Worm (Caenorhabditis elegans) whole organism, young adult: ENCODE measurements around the gene srx-77.

Source experiments
- B0019.2 ChIP-seq: fragments of 200-800 bp; sonication (Bioruptor generic); conservative IDR thresholded peaks from 2 replicates; pipeline ENCODE4 v1.3.6; 2022; ENCODE audit warnings: missing genetic modification reagents, missing genetic modification characterization, missing compliant biosample characterization
- C06A6.2 ChIP-seq: fragments of 200-800 bp; sonication (Bioruptor generic); conservative IDR thresholded peaks from 2 replicates; pipeline ENCODE4 v1.3.6; 2022; ENCODE audit warnings: missing genetic modification characterization, missing compliant biosample characterization
- D2030.7 ChIP-seq: fragments of 200-800 bp; sonication (Bioruptor generic); IDR thresholded peaks from 2 replicates; pipeline ENCODE4 v1.3.6; 2022; ENCODE audit warnings: missing genetic modification reagents, missing genetic modification characterization, missing compliant biosample characterization
- F10E7.11 ChIP-seq: sonication (generic microtip); optimal IDR thresholded peaks from 2 replicates; lab custom pipeline; 2017; ENCODE audit warnings: mild to moderate bottlenecking, missing genetic modification characterization, moderate library complexity, missing compliant biosample characterization
- F49E8.2 ChIP-seq: sonication (generic microtip); optimal IDR thresholded peaks from 3 replicates; lab custom pipeline; 2017; ENCODE audit warnings: missing genetic modification characterization, mild to moderate bottlenecking, missing compliant biosample characterization, antibody characterized with exemption, moderate library complexity; ENCODE audit not compliant: insufficient read depth
- F57A8.1 ChIP-seq: fragments of 200-800 bp; sonication (Bioruptor generic); optimal IDR thresholded peaks from 2 replicates; lab custom pipeline; 2018; ENCODE audit warnings: mild to moderate bottlenecking, missing genetic modification characterization, moderate library complexity, missing compliant biosample characterization
- Y56A3A.18 ChIP-seq: fragments of 200-800 bp; sonication (Bioruptor generic); IDR thresholded peaks from 2 replicates; pipeline ENCODE4 v1.3.6; 2022; ENCODE audit warnings: missing genetic modification reagents, missing genetic modification characterization, missing compliant biosample characterization
- aptf-2 ChIP-seq: fragments of 200-800 bp; sonication (Bioruptor generic); conservative IDR thresholded peaks from 2 replicates; pipeline ENCODE4 v1.3.6; 2022; ENCODE audit warnings: missing genetic modification reagents, missing genetic modification characterization, missing compliant biosample characterization
- aptf-3 ChIP-seq: fragments of 200-800 bp; sonication (Bioruptor generic); IDR thresholded peaks from 2 replicates; pipeline ENCODE4 v1.3.6; 2022; ENCODE audit warnings: missing genetic modification characterization, missing compliant biosample characterization
- atf-7 ChIP-seq: sonication (generic microtip); optimal IDR thresholded peaks from 2 replicates; lab custom pipeline; 2017; ENCODE audit warnings: mild to moderate bottlenecking, missing genetic modification characterization, missing compliant biosample characterization
- attf-3 ChIP-seq: fragments of 200-800 bp; sonication (Bioruptor generic); conservative IDR thresholded peaks from 2 replicates; pipeline ENCODE4 v1.3.6; 2022; ENCODE audit warnings: missing genetic modification reagents, missing genetic modification characterization, missing compliant biosample characterization
- attf-5 ChIP-seq: fragments of 200-800 bp; sonication (Bioruptor generic); optimal IDR thresholded peaks from 2 replicates; lab custom pipeline; 2018; ENCODE audit warnings: mild to moderate bottlenecking, missing genetic modification characterization, missing compliant biosample characterization
- attf-6 ChIP-seq: fragments of 200-800 bp; sonication (Bioruptor generic); IDR thresholded peaks from 2 replicates; pipeline ENCODE4 v1.3.6; 2022; ENCODE audit warnings: missing genetic modification reagents, missing genetic modification characterization, missing compliant biosample characterization
- bed-1 ChIP-seq: fragments of 200-800 bp; sonication (Bioruptor generic); IDR thresholded peaks from 2 replicates; pipeline ENCODE4 v1.3.6; 2022; ENCODE audit warnings: missing genetic modification reagents, missing genetic modification characterization, missing compliant biosample characterization
- ccch-3 ChIP-seq: fragments of 200-800 bp; sonication (Bioruptor generic); optimal IDR thresholded peaks from 2 replicates; lab custom pipeline; 2018; ENCODE audit warnings: mild to moderate bottlenecking, missing genetic modification characterization, missing compliant biosample characterization
- ceh-27 ChIP-seq: fragments of 200-800 bp; sonication (Bioruptor generic); optimal IDR thresholded peaks from 2 replicates; lab custom pipeline; 2018; ENCODE audit warnings: mild to moderate bottlenecking, missing genetic modification characterization, moderate library complexity, missing compliant biosample characterization
- ceh-91 ChIP-seq: fragments of 200-800 bp; sonication (Bioruptor generic); IDR thresholded peaks from 2 replicates; pipeline ENCODE4 v1.3.6; 2022; ENCODE audit warnings: missing genetic modification reagents, missing genetic modification characterization, missing compliant biosample characterization
- chd-7 ChIP-seq: sonication (generic microtip); optimal IDR thresholded peaks from 2 replicates; lab custom pipeline; 2016; ENCODE audit warnings: mild to moderate bottlenecking, missing genetic modification characterization, moderate library complexity, missing compliant biosample characterization
- dpl-1 ChIP-seq: fragments of 150-350 bp; optimal IDR thresholded peaks from 2 replicates; lab custom pipeline; 2014; ENCODE audit warnings: missing biosample characterization, missing genetic modification reagents, missing genetic modification characterization
- ets-4 ChIP-seq: fragments of 200-800 bp; sonication (Bioruptor generic); optimal IDR thresholded peaks from 2 replicates; lab custom pipeline; 2018; ENCODE audit warnings: mild to moderate bottlenecking, missing genetic modification characterization, missing compliant biosample characterization
- fkh-3 ChIP-seq: sonication (generic microtip); optimal IDR thresholded peaks from 2 replicates; lab custom pipeline; 2016; ENCODE audit warnings: mild to moderate bottlenecking, missing genetic modification characterization, missing compliant biosample characterization
- gei-17 ChIP-seq: fragments of 200-800 bp; sonication (Bioruptor generic); optimal IDR thresholded peaks from 2 replicates; lab custom pipeline; 2018; ENCODE audit warnings: mild to moderate bottlenecking, missing genetic modification characterization, missing compliant biosample characterization
- hmg-20 ChIP-seq: fragments of 200-800 bp; sonication (Bioruptor generic); IDR thresholded peaks from 2 replicates; pipeline ENCODE4 v1.3.6; 2022; ENCODE audit warnings: missing genetic modification reagents, missing genetic modification characterization, missing compliant biosample characterization
- hrde-1 ChIP-seq: sonication (generic microtip); optimal IDR thresholded peaks from 2 replicates; lab custom pipeline; 2016; ENCODE audit warnings: missing genetic modification characterization, mild to moderate bottlenecking, missing compliant biosample characterization, moderate library complexity, missing genotype, missing genetic modification reagents, borderline replicate concordance
- lin-26 ChIP-seq: fragments of 200-800 bp; sonication (Bioruptor generic); IDR thresholded peaks from 2 replicates; pipeline ENCODE4 v1.3.6; 2022; ENCODE audit warnings: missing genetic modification reagents, missing genetic modification characterization, missing compliant biosample characterization
- lin-54 ChIP-seq: fragments of 200-800 bp; sonication (Bioruptor generic); optimal IDR thresholded peaks from 2 replicates; lab custom pipeline; 2018; ENCODE audit warnings: mild to moderate bottlenecking, missing genetic modification characterization, missing compliant biosample characterization
- lir-1 ChIP-seq: fragments of 200-800 bp; sonication (Bioruptor generic); conservative IDR thresholded peaks from 2 replicates; pipeline ENCODE4 v1.3.6; 2022; ENCODE audit warnings: missing genetic modification reagents, missing genetic modification characterization, missing compliant biosample characterization
- madf-10 ChIP-seq: sonication (generic microtip); optimal IDR thresholded peaks from 2 replicates; lab custom pipeline; 2016; ENCODE audit warnings: mild to moderate bottlenecking, missing genetic modification characterization, missing compliant biosample characterization
- mcd-1 ChIP-seq: fragments of 200-800 bp; sonication (Bioruptor generic); IDR thresholded peaks from 2 replicates; pipeline ENCODE4 v1.3.6; 2022; ENCODE audit warnings: missing genetic modification reagents, missing genetic modification characterization, missing compliant biosample characterization
- nfya-2 ChIP-seq: fragments of 200-800 bp; sonication (Bioruptor generic); IDR thresholded peaks from 2 replicates; pipeline ENCODE4 v1.3.6; 2022; ENCODE audit warnings: missing genetic modification reagents, missing genetic modification characterization, missing compliant biosample characterization
- nhr-120 ChIP-seq: fragments of 200-800 bp; sonication (Bioruptor generic); IDR thresholded peaks from 2 replicates; pipeline ENCODE4 v1.3.6; 2022; ENCODE audit warnings: missing genetic modification characterization, missing compliant biosample characterization
- rec-8 ChIP-seq, 2 experiments: sonication (generic microtip); optimal IDR thresholded peaks; 2 replicates each; lab custom pipeline; 2016; ENCODE audit warnings: mild to moderate bottlenecking in 2 of 2, missing genetic modification characterization in 2 of 2, missing genetic modification reagents in 2 of 2, missing genotype in 2 of 2, missing biosample characterization in 1 of 2, missing compliant biosample characterization in 1 of 2, moderate library complexity in 1 of 2
- snpc-1.1 ChIP-seq: sonication (generic microtip); optimal IDR thresholded peaks from 2 replicates; lab custom pipeline; 2017; ENCODE audit warnings: missing genetic modification characterization, mild to moderate bottlenecking, missing compliant biosample characterization, antibody characterized with exemption, moderate library complexity, missing genotype, missing genetic modification reagents; ENCODE audit not compliant: insufficient read depth
- tbx-9 ChIP-seq: sonication (generic microtip); optimal IDR thresholded peaks from 2 replicates; lab custom pipeline; 2016; ENCODE audit warnings: borderline replicate concordance, missing genetic modification characterization, inconsistent platforms, missing compliant biosample characterization
- unc-130 ChIP-seq: sonication (generic microtip); optimal IDR thresholded peaks from 2 replicates; lab custom pipeline; 2016; ENCODE audit warnings: missing genetic modification reagents, missing genetic modification characterization, missing compliant biosample characterization
- xnd-1 ChIP-seq: sonication (generic microtip); optimal IDR thresholded peaks from 2 replicates; lab custom pipeline; 2016; ENCODE audit warnings: missing genotype, missing genetic modification reagents, missing genetic modification characterization, missing compliant biosample characterization
- ztf-26 ChIP-seq: sonication (generic microtip); optimal IDR thresholded peaks from 2 replicates; lab custom pipeline; 2017; ENCODE audit warnings: missing genetic modification characterization, missing compliant biosample characterization

Gene srx-77

ce11 chrV:4662400-4662799, 6.1 kb downstream of the srx-77 start, which contains the start of gene srx-74 (continued):
- TF ChIP-seq C06A6.2 (GFP tag; lab: Robert Waterston, UW) = no peak

- no peak for TF ChIP-seq attf-3 (GFP tag; lab: Robert Waterston, UW)
- TF ChIP-seq ets-4 (GFP tag; lab: Kevin White, UChicago) = no peak
- no peak for TF ChIP-seq chd-7
- TF ChIP-seq hmg-20 (GFP tag; lab: Robert Waterston, UW) = no peak
- no peak for TF ChIP-seq rec-8 (tag; optimal IDR thresholded peaks at IDR 0.05; lab: Kevin White, UChicago)
- TF ChIP-seq lir-1 (GFP tag; lab: Robert Waterston, UW) = no peak
- no peak for TF ChIP-seq mcd-1 (GFP tag; lab: Robert Waterston, UW)
- TF ChIP-seq lin-54 (GFP tag; lab: Kevin White, UChicago) = no peak
- no peak for TF ChIP-seq hrde-1 (tag; lab: Kevin White, UChicago)
- TF ChIP-seq ceh-91 (GFP tag; lab: Robert Waterston, UW) = no peak
- TF ChIP-seq ztf-26 (tag; lab: Kevin White, UChicago) = no peak
- TF ChIP-seq bed-1 (GFP tag; lab: Robert Waterston, UW) = no peak
- TF ChIP-seq attf-5 = no peak
- TF ChIP-seq B0019.2 (GFP tag; lab: Robert Waterston, UW) = no peak
- TF ChIP-seq madf-10 (tag; lab: Kevin White, UChicago) = no peak
- no peak for TF ChIP-seq F10E7.11 (tag; lab: Kevin White, UChicago)
- no peak for TF ChIP-seq atf-7 (tag; lab: Kevin White, UChicago)
- no peak for TF ChIP-seq gei-17 (GFP tag; lab: Kevin White, UChicago)
- no peak for TF ChIP-seq ccch-3 (GFP tag; lab: Kevin White, UChicago)
- no peak for TF ChIP-seq aptf-3
- TF ChIP-seq, all 124 proteins: peak for 0
These were observed 13.4 kb downstream of the srx-77 start, which contains the start of gene F41F3.9 for ce11 chrV:4655175-4655574. F41F3.9 (plus strand) TSS chrV:4655475.

DNA sequence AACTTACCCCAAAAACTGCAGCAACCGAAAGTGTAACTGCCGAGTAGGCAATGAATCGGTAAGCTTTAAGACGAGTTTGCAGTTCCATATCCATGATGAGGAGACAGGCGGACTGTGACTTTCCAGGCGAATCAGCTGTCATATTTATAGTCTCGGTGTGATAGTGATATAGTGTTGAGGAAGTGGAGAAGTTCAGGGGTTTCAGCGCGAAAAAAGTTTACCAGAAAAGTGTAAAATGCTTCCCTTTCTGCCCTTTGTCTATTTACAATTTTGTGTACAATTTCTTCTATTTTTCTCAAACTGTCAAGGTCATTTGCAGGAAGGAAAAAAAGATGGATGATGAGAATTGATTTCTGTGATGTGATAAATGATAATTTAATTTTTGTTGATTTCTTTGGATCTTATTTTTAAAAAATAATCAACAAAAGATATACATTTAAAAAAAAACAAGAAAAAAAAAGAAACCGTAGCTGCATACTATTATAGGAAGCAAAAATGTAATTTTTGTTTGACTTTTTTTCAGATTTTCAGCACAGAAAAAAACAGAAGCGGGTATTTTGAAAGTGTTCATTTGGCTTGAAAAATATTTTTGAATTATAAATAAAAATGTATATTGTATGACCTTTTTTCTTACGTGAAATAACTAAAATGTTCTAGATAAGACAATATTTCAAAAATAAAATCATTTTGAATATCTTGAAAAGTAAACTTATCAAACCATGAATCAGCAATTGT, 14.5 kb downstream of the srx-77 start, which contains the start of the genes col-139 and F41F3.1:
col-139 (minus strand) TSS at position 101 of the 735 bp plus-strand sequence.
F41F3.1 (plus strand) TSS at position 685 of the 735 bp plus-strand sequence.
- no peak for TF ChIP-seq fkh-3 (tag; lab: Kevin White, UChicago)
- no peak for TF ChIP-seq tbx-9
- no peak for TF ChIP-seq attf-6 (GFP tag; lab: Robert Waterston, UW)
- TF ChIP-seq F49E8.2 (tag; lab: Kevin White, UChicago) = no peak
- no peak for TF ChIP-seq nfya-2 (GFP tag; lab: Robert Waterston, UW)
- no peak for TF ChIP-seq ceh-27 (GFP tag; lab: Kevin White, UChicago)
- no peak for TF ChIP-seq D2030.7
- no peak for TF ChIP-seq dpl-1 (GFP tag; lab: Kevin White, UChicago)
- TF ChIP-seq F57A8.1 (GFP tag; lab: Kevin White, UChicago) = no peak
- no peak for TF ChIP-seq lir-1 (GFP tag; lab: Robert Waterston, UW)
- no peak for TF ChIP-seq nhr-120 (GFP tag; lab: Robert Waterston, UW)
- TF ChIP-seq unc-130 = no peak
- no peak for TF ChIP-seq ccch-3 (GFP tag; lab: Kevin White, UChicago)
- no peak for TF ChIP-seq ceh-91 (GFP tag; lab: Robert Waterston, UW)
- TF ChIP-seq lin-26 (GFP tag; lab: Robert Waterston, UW) = no peak
- TF ChIP-seq xnd-1 = no peak
- TF ChIP-seq snpc-1.1 (tag; lab: Kevin White, UChicago) = no peak
- no peak for TF ChIP-seq B0019.2 (GFP tag; lab: Robert Waterston, UW)
- no peak for TF ChIP-seq aptf-2 (GFP tag; lab: Robert Waterston, UW)
- no peak for TF ChIP-seq Y56A3A.18 (GFP tag; lab: Robert Waterston, UW)
